Worm (Caenorhabditis elegans) whole organism, early embryonic: Measurements from ENCODE around the gene nlp-78.

ENCODE experiments used
- aly-1 ChIP-seq: sonication (generic microtip); optimal IDR thresholded peaks from 2 replicates; lab custom pipeline; 2016; ENCODE audit warnings: missing genetic modification characterization, missing compliant biosample characterization
- ama-1 ChIP-seq: fragments of 150-350 bp; optimal IDR thresholded peaks from 2 replicates; lab custom pipeline; 2014
- ceh-36 ChIP-seq: sonication (generic microtip); optimal IDR thresholded peaks from 2 replicates; lab custom pipeline; 2016; ENCODE audit warnings: missing genetic modification characterization, inconsistent platforms, missing compliant biosample characterization
- flt-1 ChIP-seq: fragments of 200-800 bp; sonication (Bioruptor generic); IDR thresholded peaks from 2 replicates; pipeline ENCODE4 v1.3.6; 2022; ENCODE audit warnings: missing genetic modification characterization, missing compliant biosample characterization
- pes-1 ChIP-seq: fragments of 200-800 bp; sonication (Bioruptor generic); IDR thresholded peaks from 2 replicates; pipeline ENCODE4 v1.3.6; 2022; ENCODE audit warnings: missing genetic modification reagents, missing genetic modification characterization, missing compliant biosample characterization
- tbx-11 ChIP-seq: fragments of 200-800 bp; sonication (Bioruptor generic); IDR thresholded peaks from 2 replicates; pipeline ENCODE4 v1.3.6; 2022; ENCODE audit warnings: missing genetic modification characterization, missing compliant biosample characterization

DNA sequence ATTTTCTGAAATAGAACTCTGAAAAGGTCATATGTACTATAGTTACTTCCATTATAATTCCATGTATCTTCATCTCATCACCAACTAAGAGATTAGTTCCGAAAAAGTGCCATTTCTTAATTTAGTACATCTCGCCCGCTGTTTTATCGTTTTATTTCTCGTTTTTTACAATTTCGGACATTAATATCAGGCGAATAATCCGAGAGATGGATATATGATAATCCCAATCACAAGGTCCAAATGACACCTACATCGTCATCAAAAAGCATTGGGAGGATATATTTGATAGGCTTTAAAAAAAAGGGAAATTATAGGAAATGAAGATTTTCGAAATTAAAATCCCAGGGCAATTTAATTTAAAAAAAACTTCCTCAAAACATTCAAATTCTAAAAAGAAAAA is 15.6 kb upstream of the nlp-78 start:
- TF ChIP-seq pes-1 (GFP tag; lab: Robert Waterston, UW) (no peak), tbx-11 (GFP tag; lab: Robert Waterston, UW) (no peak), ama-1 (no peak), flt-1 (GFP tag; lab: Robert Waterston, UW) (no peak), aly-1 (tag; lab: Kevin White, UChicago) (no peak), ceh-36 (tag; lab: Kevin White, UChicago) (no peak)
